Fruit fly (Drosophila melanogaster): Measurements from ENCODE around the gene twit.

Gene twit

DNA sequence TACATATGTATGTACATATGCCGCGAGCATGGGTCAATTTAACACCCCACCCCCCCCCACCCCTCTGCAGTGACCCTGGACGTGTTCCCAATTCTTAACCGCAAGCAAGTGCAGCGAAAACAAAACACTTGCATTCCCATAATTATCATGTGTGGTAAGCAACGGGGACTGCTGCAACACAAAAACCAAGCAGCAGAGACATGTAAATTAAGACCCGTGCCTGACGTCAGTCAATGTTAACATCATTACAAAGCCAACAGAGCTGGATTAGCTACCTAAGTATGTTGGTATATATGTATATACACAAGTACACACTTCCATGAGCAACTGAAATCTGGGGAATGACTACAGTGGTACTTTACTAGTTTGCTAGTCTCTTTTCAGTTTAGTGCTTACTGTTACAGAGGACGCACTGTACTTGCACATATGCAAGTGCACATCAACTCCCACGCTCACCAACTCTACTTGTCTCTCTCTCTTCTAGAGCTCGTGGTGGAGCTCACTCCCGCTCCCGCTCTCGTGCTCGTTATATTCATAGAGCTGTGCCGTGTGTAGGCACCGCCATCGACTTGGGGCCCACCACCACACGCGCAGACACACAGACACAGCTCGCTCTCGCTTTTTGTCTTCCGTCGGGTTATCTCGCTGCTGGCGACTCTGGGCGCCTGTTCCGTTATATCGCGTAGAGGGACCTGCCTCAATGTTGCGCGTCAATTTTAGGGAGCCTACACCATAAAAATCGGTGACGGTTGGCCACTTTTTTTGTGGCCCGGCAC is 30.9 kb upstream of the twit start:
- TF ChIP-seq wdn (GFP tag; IDR thresholded peaks at IDR 0.05): no peak
- TF ChIP-seq CG4360 (GFP tag; IDR thresholded peaks at IDR 0.05): no peak; the same call in 1 of the 2 replicates
- peak; percentile 17 for TF ChIP-seq CG17385 (GFP tag; optimal IDR thresholded peaks at IDR 0.05)
- TF ChIP-seq zen2 (GFP tag; IDR thresholded peaks at IDR 0.05; ENCODE audit: partially characterized antibody): peak; percentile 56; the same call in 2 of the 3 replicates
- peak; percentile 80 for TF ChIP-seq yki (optimal IDR thresholded peaks at IDR 0.05)
- peak; percentile 83 for TF ChIP-seq CG10543 (GFP tag; optimal IDR thresholded peaks at IDR 0.05)
- TF ChIP-seq Med (GFP tag): peak; percentile 87
- no peak for TF ChIP-seq gfzf (GFP tag; optimal IDR thresholded peaks at IDR 0.05)
- TF ChIP-seq CG15269 (tag; optimal IDR thresholded peaks at IDR 0.05): no peak
- TF ChIP-seq btn (GFP tag; optimal IDR thresholded peaks at IDR 0.05): no peak
- TF ChIP-seq ATbp (GFP tag; optimal IDR thresholded peaks at IDR 0.05): no peak
- TF ChIP-seq CG4730 (GFP tag; IDR thresholded peaks at IDR 0.05): no peak
- TF ChIP-seq CG32767 (GFP tag; IDR thresholded peaks at IDR 0.05): no peak
- TF ChIP-seq Fer3 (tag; optimal IDR thresholded peaks at IDR 0.05): peak; percentile 8
- no peak; the same call in 2 of the 3 replicates for TF ChIP-seq CG34224 (GFP tag; IDR thresholded peaks at IDR 0.05; ENCODE audit: partially characterized antibody)
- peak; percentile 5 for TF ChIP-seq cwo (GFP tag; optimal IDR thresholded peaks at IDR 0.05)
- no peak for TF ChIP-seq usp (GFP tag; optimal IDR thresholded peaks at IDR 0.05)
- TF ChIP-seq MTF-1 (GFP tag; optimal IDR thresholded peaks at IDR 0.05; ENCODE audit: borderline replicate concordance): peak; percentile 9
- TF ChIP-seq Deaf1 (tag; optimal IDR thresholded peaks at IDR 0.05): peak; percentile 79
- peak; percentile 30; the same call in 1 of the 2 replicates for TF ChIP-seq CG3847 (GFP tag; IDR thresholded peaks at IDR 0.05)
- TF ChIP-seq E2f1 (GFP tag; IDR thresholded peaks at IDR 0.05): 0 out of 2 replicates have a peak, but pooled peaks have one; percentile 35
- TF ChIP-seq sqz (GFP tag; optimal IDR thresholded peaks at IDR 0.05): peak; percentile 58
- TF ChIP-seq Dbx (GFP tag; IDR thresholded peaks at IDR 0.05): 0 out of 3 replicates have a peak, but pooled peaks have one; percentile 24
- TF ChIP-seq HLH4C (GFP tag; IDR thresholded peaks at IDR 0.05; ENCODE audit: partially characterized antibody): peak; percentile 38; the same call in 1 of the 3 replicates
- TF ChIP-seq maf-S (GFP tag; optimal IDR thresholded peaks at IDR 0.05): no peak
- no peak for TF ChIP-seq CG4404 (GFP tag; IDR thresholded peaks at IDR 0.05)
- no peak for TF ChIP-seq Hr3 (GFP tag; optimal IDR thresholded peaks at IDR 0.05)
- TF ChIP-seq CG11504 (tag; optimal IDR thresholded peaks at IDR 0.05): peak; percentile 92
- peak; percentile 39 for TF ChIP-seq CG34376 (GFP tag; optimal IDR thresholded peaks at IDR 0.05)
- no peak for TF ChIP-seq caup (GFP tag; optimal IDR thresholded peaks at IDR 0.05; ENCODE audit: severe bottlenecking)
- TF ChIP-seq CG11723 (GFP tag; optimal IDR thresholded peaks at IDR 0.05): no peak
- peak; percentile 14 for TF ChIP-seq CG18262 (tag; optimal IDR thresholded peaks at IDR 0.05)
- no peak for TF ChIP-seq tgo (GFP tag; IDR thresholded peaks at IDR 0.05)
- TF ChIP-seq CG12155 (GFP tag; optimal IDR thresholded peaks at IDR 0.05): no peak
- peak; percentile 50 for TF ChIP-seq Kr (GFP tag; optimal IDR thresholded peaks at IDR 0.05)
- 0 out of 2 replicates have a peak, but pooled peaks have one; percentile 24 for TF ChIP-seq CG16779 (GFP tag; IDR thresholded peaks at IDR 0.05)
- TF ChIP-seq CG11560 (tag; IDR thresholded peaks at IDR 0.05): no peak
- TF ChIP-seq row (GFP tag; IDR thresholded peaks at IDR 0.05): peak; percentile 7; the same call in 1 of the 3 replicates
- peak; percentile 47 for TF ChIP-seq klu (GFP tag; IDR thresholded peaks at IDR 0.05)
- peak; percentile 56 for TF ChIP-seq CG32532 (GFP tag; IDR thresholded peaks at IDR 0.05)
- peak; percentile 90 for TF ChIP-seq kni (GFP tag; optimal IDR thresholded peaks at IDR 0.05)
- TF ChIP-seq Opbp (GFP tag; IDR thresholded peaks at IDR 0.05; ENCODE audit: partially characterized antibody): peak; percentile 48; the same call in 1 of the 3 replicates
- TF ChIP-seq oc (tag; optimal IDR thresholded peaks at IDR 0.05): no peak
- TF ChIP-seq nau (GFP tag; optimal IDR thresholded peaks at IDR 0.05): peak; percentile 21
- no peak for TF ChIP-seq Max (GFP tag; optimal IDR thresholded peaks at IDR 0.05)
- TF ChIP-seq CG6175 (GFP tag; IDR thresholded peaks at IDR 0.05): peak; percentile 91
- no peak for TF ChIP-seq CG8290 (GFP tag; optimal IDR thresholded peaks at IDR 0.05)
- TF ChIP-seq CG8290 (tag; optimal IDR thresholded peaks at IDR 0.05): peak in 1 of 2 experiments; percentile 19
- no peak for TF ChIP-seq dati (GFP tag; IDR thresholded peaks at IDR 0.05)

Data from whole organism, embryonic.